Fruit fly (Drosophila melanogaster) whole organism, wandering third instar larva: ENCODE results near the gene RagA-B.

Experiments
- Hr78 ChIP-seq: fragments of >200 bp; optimal IDR thresholded peaks from 2 replicates; lab custom pipeline; 2017; ENCODE audit warnings: missing biosample characterization, missing genetic modification characterization
- Jra ChIP-seq: sonication (Bioruptor generic); optimal IDR thresholded peaks from 2 replicates; lab custom pipeline; 2016; ENCODE audit warnings: missing biosample characterization, missing genetic modification characterization
- Myc ChIP-seq: fragments of >200 bp; optimal IDR thresholded peaks from 2 replicates; lab custom pipeline; 2017
- br ChIP-seq: fragments of 200-800 bp; sonication (Bioruptor generic); optimal IDR thresholded peaks from 2 replicates; lab custom pipeline; 2016; ENCODE audit warnings: missing biosample characterization, missing genetic modification characterization
- brk ChIP-seq: fragments of 200-800 bp; sonication (Bioruptor generic); optimal IDR thresholded peaks from 2 replicates; lab custom pipeline; 2016; ENCODE audit warnings: missing biosample characterization, mild to moderate bottlenecking, missing genetic modification characterization
- ey ChIP-seq: fragments of 200-800 bp; sonication (Bioruptor generic); optimal IDR thresholded peaks from 2 replicates; lab custom pipeline; 2016; ENCODE audit warnings: missing biosample characterization, missing genetic modification characterization
- foxo ChIP-seq, 2 experiments: fragments of 200-800 bp; sonication (Bioruptor generic); optimal IDR thresholded peaks; 2 replicates in 1 of 2; 3 replicates in 1 of 2; lab custom pipeline; 2016 to 2017; ENCODE audit warnings: missing biosample characterization in 2 of 2, missing genetic modification characterization in 2 of 2
- psq ChIP-seq: fragments of 200-800 bp; sonication (Bioruptor generic); optimal IDR thresholded peaks from 3 replicates; lab custom pipeline; 2017; ENCODE audit warnings: missing biosample characterization, mild to moderate bottlenecking, missing genetic modification characterization, moderate library complexity
- sage ChIP-seq: fragments of 200-800 bp; sonication (Bioruptor generic); optimal IDR thresholded peaks from 2 replicates; lab custom pipeline; 2016; ENCODE audit warnings: missing biosample characterization, mild to moderate bottlenecking, missing genetic modification characterization

- no peak for TF ChIP-seq sage (GFP tag; lab: Kevin White, UChicago)
- TF ChIP-seq br (GFP tag; lab: Kevin White, UChicago), result no peak
- TF ChIP-seq Jra (GFP tag; lab: Kevin White, UChicago), result no peak
- no peak for TF ChIP-seq foxo (GFP tag; optimal IDR thresholded peaks at IDR 0.05; lab: Kevin White, UChicago)
- no peak for TF ChIP-seq psq
- TF ChIP-seq ey (GFP tag; lab: Kevin White, UChicago), result no peak
- TF ChIP-seq Hr78 (GFP tag; lab: Kevin White, UChicago), result no peak
- no peak for TF ChIP-seq Myc (lab: Kevin White, UChicago)
- TF ChIP-seq brk (GFP tag; lab: Kevin White, UChicago), result no peak
Measured at dm6 chr3R:8956333-8956732, 27.8 kb downstream of the RagA-B start.
